Fruit fly (Drosophila melanogaster) whole organism, embryonic: ENCODE measurements around the gene CG4970.

Experiments
- Abd-B ChIP-seq: fragments of 200-800 bp; sonication (Bioruptor generic); optimal IDR thresholded peaks from 2 replicates; lab custom pipeline; 2018; ENCODE audit warnings: missing biosample characterization, mild to moderate bottlenecking, missing genetic modification characterization, moderate library complexity
- Aef1 ChIP-seq: fragments of 200-800 bp; sonication (Bioruptor generic); IDR thresholded peaks from 3 replicates; pipeline ENCODE4 v1.3.6; 2022; ENCODE audit warnings: missing biosample characterization, missing genetic modification characterization
- Bdp1 ChIP-seq: fragments of 200-800 bp; sonication (Bioruptor generic); optimal IDR thresholded peaks from 3 replicates; lab custom pipeline; 2016; ENCODE audit warnings: missing biosample characterization, missing genetic modification characterization
- BtbVII ChIP-seq: fragments of 200-800 bp; sonication (Bioruptor generic); optimal IDR thresholded peaks from 3 replicates; lab custom pipeline; 2017; ENCODE audit warnings: missing biosample characterization, mild to moderate bottlenecking, missing genetic modification characterization
- CG10147 ChIP-seq: fragments of 200-800 bp; sonication (Bioruptor generic); optimal IDR thresholded peaks from 2 replicates; lab custom pipeline; 2019; ENCODE audit warnings: missing biosample characterization, mild to moderate bottlenecking, missing genetic modification characterization, moderate library complexity
- CG10979 ChIP-seq: fragments of 200-800 bp; sonication (Bioruptor generic); optimal IDR thresholded peaks from 2 replicates; lab custom pipeline; 2018; ENCODE audit warnings: missing biosample characterization, mild to moderate bottlenecking, missing genetic modification characterization, moderate library complexity
- CG11696 ChIP-seq: fragments of 200-800 bp; sonication (Bioruptor generic); IDR thresholded peaks from 2 replicates; pipeline ENCODE4 v1.3.6; 2022; ENCODE audit warnings: missing biosample characterization, missing genetic modification characterization
- CG12071 ChIP-seq: fragments of 200-800 bp; sonication (Bioruptor generic); optimal IDR thresholded peaks from 3 replicates; lab custom pipeline; 2018; ENCODE audit warnings: missing biosample characterization, mild to moderate bottlenecking, missing genetic modification characterization
- CG1233 ChIP-seq: fragments of 200-800 bp; sonication (Bioruptor generic); optimal IDR thresholded peaks from 4 replicates; lab custom pipeline; 2018; ENCODE audit warnings: missing biosample characterization, mild to moderate bottlenecking, missing genetic modification characterization
- CG14710 ChIP-seq: fragments of 200-800 bp; sonication (Bioruptor generic); optimal IDR thresholded peaks from 3 replicates; lab custom pipeline; 2019; ENCODE audit warnings: missing biosample characterization, mild to moderate bottlenecking, missing genetic modification characterization, moderate library complexity
- CG1603 ChIP-seq: fragments of 200-800 bp; sonication (Bioruptor generic); optimal IDR thresholded peaks from 2 replicates; lab custom pipeline; 2019; ENCODE audit warnings: missing biosample characterization, mild to moderate bottlenecking, missing genetic modification characterization, moderate library complexity
- CG17328 ChIP-seq: fragments of 200-800 bp; sonication (Bioruptor generic); IDR thresholded peaks from 2 replicates; pipeline ENCODE4 v1.3.6; 2022; ENCODE audit warnings: missing biosample characterization, missing genetic modification characterization
- CG17361 ChIP-seq: fragments of 200-800 bp; sonication (Bioruptor generic); IDR thresholded peaks from 3 replicates; pipeline ENCODE4 v1.3.6; 2022; ENCODE audit warnings: missing biosample characterization, missing genetic modification characterization
- CG2678 ChIP-seq: fragments of 200-800 bp; sonication (Bioruptor generic); optimal IDR thresholded peaks from 3 replicates; lab custom pipeline; 2019; ENCODE audit warnings: missing biosample characterization, mild to moderate bottlenecking, missing genetic modification characterization, moderate library complexity
- CG4360 ChIP-seq: fragments of 200-800 bp; sonication (Bioruptor generic); IDR thresholded peaks from 2 replicates; pipeline ENCODE4 v1.3.6; 2022; ENCODE audit warnings: missing biosample characterization, missing genetic modification characterization
- CG7839 ChIP-seq: fragments of 200-800 bp; sonication (Bioruptor generic); optimal IDR thresholded peaks from 3 replicates; lab custom pipeline; 2018; ENCODE audit warnings: missing biosample characterization, mild to moderate bottlenecking, missing genetic modification characterization, moderate library complexity
- CG8290 ChIP-seq, 3 experiments: fragments of 200-800 bp; sonication (Bioruptor generic); optimal IDR thresholded peaks; 2 replicates each; lab custom pipeline; 2016 to 2019; ENCODE audit warnings: missing biosample characterization in 3 of 3, missing genetic modification characterization in 3 of 3, mild to moderate bottlenecking in 2 of 3, moderate library complexity in 1 of 3
- CG8765 ChIP-seq: fragments of 200-800 bp; sonication (Bioruptor generic); IDR thresholded peaks from 2 replicates; pipeline ENCODE4 v1.3.6; 2022; ENCODE audit warnings: missing biosample characterization, missing genetic modification characterization
- CG9215 ChIP-seq: fragments of 200-800 bp; sonication (Bioruptor generic); IDR thresholded peaks from 2 replicates; pipeline ENCODE4 v1.3.6; 2022; ENCODE audit warnings: missing biosample characterization, missing genetic modification characterization
- CG9876 ChIP-seq: fragments of 200-800 bp; sonication (Bioruptor generic); optimal IDR thresholded peaks from 2 replicates; lab custom pipeline; 2016; ENCODE audit warnings: missing biosample characterization, missing genetic modification characterization
- CHES-1-like ChIP-seq: fragments of 200-800 bp; sonication (Bioruptor generic); optimal IDR thresholded peaks from 2 replicates; lab custom pipeline; 2016; ENCODE audit warnings: missing biosample characterization, missing genetic modification characterization
- Camta ChIP-seq: fragments of 200-800 bp; sonication (Bioruptor generic); optimal IDR thresholded peaks from 2 replicates; lab custom pipeline; 2016; ENCODE audit warnings: missing biosample characterization, missing genetic modification characterization
- Dll ChIP-seq: fragments of 200-800 bp; sonication (Bioruptor generic); IDR thresholded peaks from 4 replicates; pipeline ENCODE4 v1.3.6; 2022; ENCODE audit warnings: missing biosample characterization, missing genetic modification characterization; ENCODE audit not compliant: partially characterized antibody
- HmgD ChIP-seq: fragments of 200-800 bp; sonication (Bioruptor generic); optimal IDR thresholded peaks from 3 replicates; lab custom pipeline; 2016; ENCODE audit warnings: missing biosample characterization, missing genetic modification characterization
- Lpt ChIP-seq: fragments of >200 bp; optimal IDR thresholded peaks from 2 replicates; lab custom pipeline; 2018; ENCODE audit warnings: missing biosample characterization, missing genetic modification characterization
- Max ChIP-seq: fragments of 200-800 bp; sonication (Bioruptor generic); optimal IDR thresholded peaks from 2 replicates; lab custom pipeline; 2016; ENCODE audit warnings: missing biosample characterization, mild to moderate bottlenecking, missing genetic modification characterization
- Med ChIP-seq: fragments of 200-800 bp; sonication (Bioruptor generic); peaks from one replicate; lab custom pipeline; 2016; ENCODE audit warnings: missing biosample characterization, missing genetic modification characterization, mild to moderate bottlenecking, inconsistent platforms, moderate library complexity
- Myb ChIP-seq: fragments of 200-800 bp; sonication (Bioruptor generic); optimal IDR thresholded peaks from 2 replicates; lab custom pipeline; 2016; ENCODE audit warnings: missing biosample characterization, missing genetic modification characterization
- Opbp ChIP-seq: fragments of 200-800 bp; sonication (Bioruptor generic); IDR thresholded peaks from 3 replicates; pipeline ENCODE4 v1.3.6; 2022; ENCODE audit warnings: missing biosample characterization, missing genetic modification characterization; ENCODE audit not compliant: partially characterized antibody
- Sox102F ChIP-seq: fragments of 200-800 bp; sonication (Bioruptor generic); optimal IDR thresholded peaks from 2 replicates; lab custom pipeline; 2018; ENCODE audit warnings: missing biosample characterization, mild to moderate bottlenecking, missing genetic modification characterization, moderate library complexity
- Sry-δ ChIP-seq: fragments of 200-800 bp; sonication (Bioruptor generic); optimal IDR thresholded peaks from 2 replicates; lab custom pipeline; 2016; ENCODE audit warnings: missing biosample characterization, missing genetic modification characterization
- Stat92E ChIP-seq, 3 experiments: fragments of >200 bp in 2 of 3; fragments of 200-800 bp in 1 of 3; sonication (Bioruptor generic) in 1 of 3; optimal IDR thresholded peaks; 2 replicates each; lab custom pipeline; 2017 to 2019; ENCODE audit warnings: missing biosample characterization in 3 of 3, missing genetic modification characterization in 3 of 3, mild to moderate bottlenecking in 1 of 3, moderate library complexity in 1 of 3
- aop ChIP-seq: fragments of 200-800 bp; sonication (Bioruptor generic); IDR thresholded peaks from 2 replicates; pipeline ENCODE4 v1.3.6; 2022; ENCODE audit warnings: missing biosample characterization, missing genetic modification characterization
- ap ChIP-seq: fragments of 200-800 bp; sonication (Bioruptor generic); IDR thresholded peaks from 2 replicates; pipeline ENCODE4 v1.3.6; 2022; ENCODE audit warnings: missing biosample characterization, missing genetic modification characterization
- eyg ChIP-seq: fragments of 200-800 bp; sonication (Bioruptor generic); optimal IDR thresholded peaks from 3 replicates; lab custom pipeline; 2016; ENCODE audit warnings: missing biosample characterization, missing genetic modification characterization
- gem ChIP-seq: fragments of 200-800 bp; sonication (Bioruptor generic); optimal IDR thresholded peaks from 2 replicates; lab custom pipeline; 2019; ENCODE audit warnings: missing biosample characterization, mild to moderate bottlenecking, missing genetic modification characterization, moderate library complexity
- h ChIP-seq: fragments of >200 bp; optimal IDR thresholded peaks from 2 replicates; lab custom pipeline; 2017
- inv ChIP-seq: fragments of 200-800 bp; sonication (Bioruptor generic); IDR thresholded peaks from 2 replicates; pipeline ENCODE4 v1.3.6; 2022; ENCODE audit warnings: missing biosample characterization, missing genetic modification characterization; ENCODE audit not compliant: partially characterized antibody
- lola ChIP-seq, 3 experiments: fragments of >200 bp in 2 of 3; fragments of 200-800 bp in 1 of 3; sonication (Bioruptor generic) in 1 of 3; optimal IDR thresholded peaks; 2 replicates each; lab custom pipeline; 2017 to 2019; ENCODE audit warnings: missing biosample characterization in 3 of 3, missing genetic modification characterization in 3 of 3, mild to moderate bottlenecking in 1 of 3, moderate library complexity in 1 of 3
- sc ChIP-seq, 3 experiments: fragments of >200 bp in 2 of 3; fragments of 200-800 bp in 1 of 3; sonication (Bioruptor generic) in 1 of 3; optimal IDR thresholded peaks; 2 replicates in 2 of 3; 3 replicates in 1 of 3; lab custom pipeline; 2017; ENCODE audit warnings: mild to moderate bottlenecking in 1 of 3, missing biosample characterization in 1 of 3, missing genetic modification characterization in 1 of 3, missing genetic modification reagents in 1 of 3
- sens ChIP-seq: fragments of 200-800 bp; sonication (Bioruptor generic); peaks from one replicate; lab custom pipeline; 2016; ENCODE audit warnings: missing biosample characterization, missing genetic modification characterization
- sna ChIP-seq: fragments of 200-800 bp; sonication (Bioruptor generic); IDR thresholded peaks from 2 replicates; pipeline ENCODE4 v1.3.6; 2022; ENCODE audit warnings: missing biosample characterization, missing genetic modification characterization; ENCODE audit not compliant: partially characterized antibody
- so ChIP-seq: fragments of 200-800 bp; sonication (Bioruptor generic); IDR thresholded peaks from 3 replicates; pipeline ENCODE4 v1.3.6; 2022; ENCODE audit warnings: missing biosample characterization, missing genetic modification characterization
- stwl ChIP-seq: fragments of 200-800 bp; sonication (Bioruptor generic); optimal IDR thresholded peaks from 3 replicates; lab custom pipeline; 2018; ENCODE audit warnings: missing biosample characterization, mild to moderate bottlenecking, missing genetic modification characterization, moderate library complexity
- tap ChIP-seq: fragments of 200-800 bp; optimal IDR thresholded peaks from 3 replicates; lab custom pipeline; 2019; ENCODE audit warnings: missing biosample characterization, mild to moderate bottlenecking, missing genetic modification characterization, moderate library complexity
- ttk ChIP-seq: fragments of 200-800 bp; sonication (Bioruptor generic); IDR thresholded peaks from 2 replicates; pipeline ENCODE4 v2.1.2; 2022; ENCODE audit warnings: missing biosample characterization, missing genetic modification characterization
- tx ChIP-seq: fragments of 200-800 bp; sonication (Bioruptor generic); optimal IDR thresholded peaks from 2 replicates; lab custom pipeline; 2016; ENCODE audit warnings: missing biosample characterization, missing genetic modification characterization
- wor ChIP-seq: fragments of 200-800 bp; sonication (Bioruptor generic); IDR thresholded peaks from 2 replicates; pipeline ENCODE4 v1.3.6; 2022; ENCODE audit warnings: missing biosample characterization, missing genetic modification characterization

The CG4970 gene

dm6 chr2L:11469973-11470372 lies 47.2 kb upstream of the CG4970 start (continued):
- no peak for TF ChIP-seq sc (optimal IDR thresholded peaks at IDR 0.05; lab: Kevin White, UChicago)
- peak; percentile 15 for TF ChIP-seq sc (GFP tag; optimal IDR thresholded peaks at IDR 0.05; lab: Kevin White, UChicago)

- TF ChIP-seq Bdp1 (no peak), sna (GFP tag; lab: Robert Waterston, UW) (no peak), CG8290 (GFP tag; optimal IDR thresholded peaks at IDR 0.05; lab: Kevin White, UChicago) (no peak), CG8290 (tag; optimal IDR thresholded peaks at IDR 0.05; lab: Kevin White, UChicago) (no peak), CG11696 (GFP tag; lab: Robert Waterston, UW) (no peak), wor (GFP tag; lab: Robert Waterston, UW) (no peak), BtbVII (GFP tag; lab: Kevin White, UChicago) (no peak), CHES-1-like (GFP tag; lab: Kevin White, UChicago) (no peak), Abd-B (GFP tag; lab: Kevin White, UChicago) (peak; percentile 18), Sox102F (peak; percentile 31), sens (GFP tag; lab: Kevin White, UChicago) (peak; percentile 70), Dll (GFP tag; lab: Robert Waterston, UW) (no peak), Aef1 (GFP tag; lab: Robert Waterston, UW) (no peak), CG17328 (GFP tag; lab: Robert Waterston, UW) (peak; percentile 34; the same call in 1 of the 2 replicates), Stat92E (GFP tag; optimal IDR thresholded peaks at IDR 0.05; lab: Kevin White, UChicago) (peak in 1 of 3 experiments; percentile 81), lola (GFP tag; optimal IDR thresholded peaks at IDR 0.05; lab: Kevin White, UChicago) (peak in 1 of 3 experiments; percentile 39), CG10147 (GFP tag; lab: Kevin White, UChicago) (no peak), CG4360 (GFP tag; lab: Robert Waterston, UW) (no peak), CG17361 (0 out of 3 replicates have a peak, but pooled peaks have one; percentile 39), tx (GFP tag; lab: Kevin White, UChicago) (no peak), CG7839 (tag; lab: Kevin White, UChicago) (peak; percentile 15), aop (no peak), eyg (GFP tag; lab: Kevin White, UChicago) (no peak), Max (GFP tag; lab: Kevin White, UChicago) (no peak), CG14710 (tag; lab: Kevin White, UChicago) (peak; percentile 39), Med (peak; percentile 4), CG9215 (GFP tag; lab: Robert Waterston, UW) (no peak), h (lab: Kevin White, UChicago) (no peak), CG2678 (tag; lab: Kevin White, UChicago) (peak; percentile 33), so (GFP tag; lab: Robert Waterston, UW) (no peak), ttk (GFP tag; lab: Robert Waterston, UW) (no peak), Sry-δ (GFP tag; lab: Kevin White, UChicago) (no peak), CG12071 (no peak), tap (tag; lab: Kevin White, UChicago) (peak; percentile 28), CG8765 (no peak; the same call in 1 of the 2 replicates), CG9876 (GFP tag; lab: Kevin White, UChicago) (no peak), Lpt (GFP tag; lab: Kevin White, UChicago) (no peak), inv (no peak), gem (tag; lab: Kevin White, UChicago) (peak; percentile 55), Myb (no peak), HmgD (GFP tag; lab: Kevin White, UChicago) (no peak), CG1233 (peak; percentile 1), Opbp (GFP tag; lab: Robert Waterston, UW) (no peak), CG1603 (tag; lab: Kevin White, UChicago) (peak; percentile 33), CG10979 (peak; percentile 53), Camta (GFP tag; lab: Kevin White, UChicago) (no peak), ap (GFP tag; lab: Robert Waterston, UW) (no peak), stwl (no peak)
These were observed 45.1 kb upstream of the CG4970 start for dm6 chr2L:11471979-11472514.
